Fruit fly (Drosophila melanogaster): ENCODE results near the gene CG34015.

The CG34015 gene

dm6 chrX:16403811-16404420, 44.2 kb downstream of the CG34015 start (continued):
- TF ChIP-seq dpn (GFP tag; optimal IDR thresholded peaks at IDR 0.05) (peak; percentile 62 to 84), CG17829 (tag; optimal IDR thresholded peaks at IDR 0.05) (no peak), CG14965 (GFP tag; optimal IDR thresholded peaks at IDR 0.05; ENCODE audit: borderline replicate concordance) (no peak), CG18599 (GFP tag; optimal IDR thresholded peaks at IDR 0.05) (peak; percentile 84), CG11093 (GFP tag; IDR thresholded peaks at IDR 0.05) (0 out of 3 replicates have a peak, but pooled peaks have one; percentile 22), CG16813 (GFP tag; IDR thresholded peaks at IDR 0.05; ENCODE audit: partially characterized antibody) (no peak), CG16815 (GFP tag; optimal IDR thresholded peaks at IDR 0.05) (no peak), hbn (GFP tag; IDR thresholded peaks at IDR 0.05; ENCODE audit: partially characterized antibody) (no peak), corto (GFP tag; optimal IDR thresholded peaks at IDR 0.05) (peak; percentile 44), esg (GFP tag; conservative IDR thresholded peaks at IDR 0.05) (peak; percentile 69), Max (GFP tag; optimal IDR thresholded peaks at IDR 0.05) (peak; percentile 77), luna (GFP tag; optimal IDR thresholded peaks at IDR 0.05) (no peak), chif (GFP tag; optimal IDR thresholded peaks at IDR 0.05) (peak; percentile 32), Usf (GFP tag; optimal IDR thresholded peaks at IDR 0.05) (peak; percentile 23), CG9215 (GFP tag; IDR thresholded peaks at IDR 0.05) (peak; percentile 27; the same call in 1 of the 2 replicates), gce (GFP tag; IDR thresholded peaks at IDR 0.05) (peak; percentile 46; the same call in 1 of the 3 replicates), HLHmδ (GFP tag; optimal IDR thresholded peaks at IDR 0.05) (no peak), CG2875 (GFP tag; optimal IDR thresholded peaks at IDR 0.05) (peak; percentile 6), Six4 (GFP tag; optimal IDR thresholded peaks at IDR 0.05) (peak; percentile 34), Dip2 (GFP tag; IDR thresholded peaks at IDR 0.05) (no peak), CG4707 (GFP tag; optimal IDR thresholded peaks at IDR 0.05) (peak; percentile 48), CG15269 (tag; optimal IDR thresholded peaks at IDR 0.05) (peak; percentile 89), Jarid2 (GFP tag; optimal IDR thresholded peaks at IDR 0.05) (peak; percentile 20), CG30403 (GFP tag; optimal IDR thresholded peaks at IDR 0.05) (peak; percentile 78), Kr (GFP tag; optimal IDR thresholded peaks at IDR 0.05) (no peak), gem (tag; optimal IDR thresholded peaks at IDR 0.05) (no peak), HLH54F (GFP tag; optimal IDR thresholded peaks at IDR 0.05) (peak; percentile 41), zen2 (GFP tag; IDR thresholded peaks at IDR 0.05; ENCODE audit: partially characterized antibody) (no peak), CG3995 (GFP tag; optimal IDR thresholded peaks at IDR 0.05) (peak; percentile 7), CG11456 (GFP tag; IDR thresholded peaks at IDR 0.05) (peak; percentile 76), Hr78 (GFP tag; optimal IDR thresholded peaks at IDR 0.05) (peak in 1 of 2 experiments; percentile 8), fd64A (GFP tag; optimal IDR thresholded peaks at IDR 0.05) (no peak), CG2129 (GFP tag; IDR thresholded peaks at IDR 0.05; ENCODE audit: partially characterized antibody) (no peak), stc (GFP tag; IDR thresholded peaks at IDR 0.05) (peak; percentile 79), CG7357 (GFP tag; IDR thresholded peaks at IDR 0.05) (peak; percentile 67; the same call in 2 of the 3 replicates), CG6813 (GFP tag; optimal IDR thresholded peaks at IDR 0.05) (peak; percentile 67), CG12236 (GFP tag; optimal IDR thresholded peaks at IDR 0.05) (no peak), Hey (tag; optimal IDR thresholded peaks at IDR 0.05) (peak; percentile 55), CG14710 (tag; optimal IDR thresholded peaks at IDR 0.05) (peak; percentile 28), Ssrp (tag; optimal IDR thresholded peaks at IDR 0.05) (peak; percentile 54), CG8290 (GFP tag; optimal IDR thresholded peaks at IDR 0.05) (peak; percentile 20), CG8290 (tag; optimal IDR thresholded peaks at IDR 0.05) (no peak), HmgZ (tag; optimal IDR thresholded peaks at IDR 0.05) (peak; percentile 81), usp (GFP tag; optimal IDR thresholded peaks at IDR 0.05) (no peak), CG1024 (GFP tag; IDR thresholded peaks at IDR 0.05) (peak; percentile 34; the same call in 1 of the 2 replicates), CG9797 (GFP tag; optimal IDR thresholded peaks at IDR 0.05) (no peak), bcd (GFP tag; optimal IDR thresholded peaks at IDR 0.05) (peak; percentile 78), dysf (GFP tag; IDR thresholded peaks at IDR 0.05) (peak; percentile 88), Sox102F (GFP tag; optimal IDR thresholded peaks at IDR 0.05) (peak; percentile 88)
